Fruit fly (Drosophila melanogaster) whole organism, embryonic: ENCODE data around the gene Inx7.
A peak's percentile ranks its signal among the peaks of the same experiment; 100 is the strongest.

Experiments used
- ATbp ChIP-seq: fragments of 200-800 bp; sonication (Bioruptor generic); optimal IDR thresholded peaks from 2 replicates; lab custom pipeline; 2017; ENCODE audit warnings: missing biosample characterization, mild to moderate bottlenecking, missing genetic modification characterization, missing genetic modification reagents
- CG10366 ChIP-seq: fragments of 200-800 bp; sonication (Bioruptor generic); IDR thresholded peaks from 2 replicates; pipeline ENCODE4 v1.3.6; 2022; ENCODE audit warnings: missing biosample characterization, missing genetic modification characterization
- CG12219 ChIP-seq: fragments of 200-800 bp; sonication (Bioruptor generic); optimal IDR thresholded peaks from 3 replicates; lab custom pipeline; 2018; ENCODE audit warnings: missing biosample characterization, mild to moderate bottlenecking, missing genetic modification characterization
- CG12236 ChIP-seq: fragments of 200-800 bp; sonication (Bioruptor generic); optimal IDR thresholded peaks from 2 replicates; lab custom pipeline; 2016; ENCODE audit warnings: missing biosample characterization, missing genetic modification characterization
- CG12769 ChIP-seq: fragments of 200-800 bp; sonication (Bioruptor generic); optimal IDR thresholded peaks from 2 replicates; lab custom pipeline; 2019; ENCODE audit warnings: missing biosample characterization, mild to moderate bottlenecking, missing genetic modification characterization, moderate library complexity
- CG12942 ChIP-seq: fragments of 200-800 bp; sonication (Bioruptor generic); optimal IDR thresholded peaks from 3 replicates; lab custom pipeline; 2016; ENCODE audit warnings: missing biosample characterization, missing genetic modification characterization
- CG13287 ChIP-seq: fragments of 200-800 bp; sonication (Bioruptor generic); IDR thresholded peaks from 2 replicates; pipeline ENCODE4 v1.3.6; 2022; ENCODE audit warnings: missing biosample characterization, missing genetic modification characterization; ENCODE audit not compliant: partially characterized antibody
- CG15073 ChIP-seq: fragments of 200-800 bp; sonication (Bioruptor generic); optimal IDR thresholded peaks from 2 replicates; lab custom pipeline; 2016; ENCODE audit warnings: missing biosample characterization, missing genetic modification characterization
- CG17612 ChIP-seq: fragments of 200-800 bp; sonication (Bioruptor generic); IDR thresholded peaks from 2 replicates; pipeline ENCODE4 v1.3.6; 2022; ENCODE audit warnings: missing biosample characterization, missing genetic modification characterization
- CG17912 ChIP-seq: fragments of 200-800 bp; sonication (Bioruptor generic); optimal IDR thresholded peaks from 2 replicates; lab custom pipeline; 2018; ENCODE audit warnings: missing biosample characterization, mild to moderate bottlenecking, missing genetic modification characterization
- CG18599 ChIP-seq: fragments of 200-800 bp; sonication (Bioruptor generic); optimal IDR thresholded peaks from 3 replicates; lab custom pipeline; 2017; ENCODE audit warnings: missing biosample characterization, missing genetic modification characterization, mild to moderate bottlenecking, moderate library complexity, missing genetic modification reagents
- CG2199 ChIP-seq: fragments of 200-800 bp; sonication (Bioruptor generic); IDR thresholded peaks from 3 replicates; pipeline ENCODE4 v1.3.6; 2022; ENCODE audit warnings: missing biosample characterization, missing genetic modification characterization
- CG2678 ChIP-seq: fragments of 200-800 bp; sonication (Bioruptor generic); optimal IDR thresholded peaks from 3 replicates; lab custom pipeline; 2019; ENCODE audit warnings: missing biosample characterization, mild to moderate bottlenecking, missing genetic modification characterization, moderate library complexity
- CG30403 ChIP-seq: fragments of 200-800 bp; sonication (Bioruptor generic); optimal IDR thresholded peaks from 3 replicates; lab custom pipeline; 2016; ENCODE audit warnings: missing biosample characterization, missing genetic modification characterization
- CG32767 ChIP-seq: fragments of 200-800 bp; sonication (Bioruptor generic); IDR thresholded peaks from 2 replicates; pipeline ENCODE4 v1.3.6; 2022; ENCODE audit warnings: missing biosample characterization, missing genetic modification characterization
- CG34376 ChIP-seq: fragments of 200-800 bp; sonication (Bioruptor generic); optimal IDR thresholded peaks from 2 replicates; lab custom pipeline; 2018; ENCODE audit warnings: missing biosample characterization, mild to moderate bottlenecking, missing genetic modification characterization
- CG4707 ChIP-seq: fragments of 200-800 bp; sonication (Bioruptor generic); optimal IDR thresholded peaks from 2 replicates; lab custom pipeline; 2018; ENCODE audit warnings: missing biosample characterization, mild to moderate bottlenecking, missing genetic modification characterization, moderate library complexity
- CG4820 ChIP-seq: fragments of 200-800 bp; sonication (Bioruptor generic); optimal IDR thresholded peaks from 3 replicates; lab custom pipeline; 2016; ENCODE audit warnings: missing biosample characterization, missing genetic modification characterization
- CG7271 ChIP-seq: fragments of 200-800 bp; sonication (Bioruptor generic); optimal IDR thresholded peaks from 2 replicates; lab custom pipeline; 2018; ENCODE audit warnings: missing biosample characterization, mild to moderate bottlenecking, missing genetic modification characterization, moderate library complexity
- CG8089 ChIP-seq: fragments of 200-800 bp; sonication (Bioruptor generic); optimal IDR thresholded peaks from 3 replicates; lab custom pipeline; 2016; ENCODE audit warnings: missing biosample characterization, missing genetic modification characterization
- CkIIα-i1 ChIP-seq: fragments of 200-800 bp; sonication (Bioruptor generic); IDR thresholded peaks from 2 replicates; pipeline ENCODE4 v1.3.6; 2022; ENCODE audit warnings: missing biosample characterization, missing genetic modification characterization
- D ChIP-seq, 2 experiments: fragments of 200-800 bp in 1 of 2; fragments of >200 bp in 1 of 2; sonication (Bioruptor generic) in 1 of 2; optimal IDR thresholded peaks; 2 replicates in 1 of 2; 3 replicates in 1 of 2; lab custom pipeline; 2017; ENCODE audit warnings: mild to moderate bottlenecking in 1 of 2, missing biosample characterization in 1 of 2, missing genetic modification characterization in 1 of 2, missing genetic modification reagents in 1 of 2
- E2f1 ChIP-seq: fragments of 200-800 bp; sonication (Bioruptor generic); IDR thresholded peaks from 2 replicates; pipeline ENCODE4 v1.3.6; 2022; ENCODE audit warnings: missing biosample characterization, missing genetic modification characterization
- Ets97D ChIP-seq: fragments of 200-800 bp; sonication (Bioruptor generic); optimal IDR thresholded peaks from 3 replicates; lab custom pipeline; 2016; ENCODE audit warnings: missing biosample characterization, missing genetic modification characterization
- Hr39 ChIP-seq: fragments of >200 bp; optimal IDR thresholded peaks from 2 replicates; lab custom pipeline; 2017
- Lhr ChIP-seq: fragments of 200-800 bp; sonication (Bioruptor generic); optimal IDR thresholded peaks from 3 replicates; lab custom pipeline; 2017; ENCODE audit warnings: mild to moderate bottlenecking, missing biosample characterization, missing genetic modification reagents, missing genetic modification characterization
- MTF-1 ChIP-seq: fragments of 200-800 bp; sonication (Bioruptor generic); optimal IDR thresholded peaks from 2 replicates; lab custom pipeline; 2018; ENCODE audit warnings: missing biosample characterization, mild to moderate bottlenecking, missing genetic modification characterization, borderline replicate concordance
- Mad ChIP-seq: fragments of 200-800 bp; sonication (Bioruptor generic); optimal IDR thresholded peaks from 2 replicates; lab custom pipeline; 2016; ENCODE audit warnings: missing biosample characterization, missing genetic modification characterization
- Mes4 ChIP-seq: fragments of 200-800 bp; sonication (Bioruptor generic); optimal IDR thresholded peaks from 2 replicates; lab custom pipeline; 2016; ENCODE audit warnings: missing biosample characterization, missing genetic modification characterization
- Tbp ChIP-seq: fragments of >200 bp; optimal IDR thresholded peaks from 2 replicates; lab custom pipeline; 2018; ENCODE audit warnings: missing biosample characterization, missing genetic modification characterization
- Trl ChIP-seq, 3 experiments: fragments of >200 bp in 2 of 3; fragments of 200-800 bp in 1 of 3; sonication (Bioruptor generic) in 1 of 3; optimal IDR thresholded peaks; 2 replicates in 1 of 3; 3 replicates in 2 of 3; lab custom pipeline; 2016 to 2017; ENCODE audit warnings: missing biosample characterization in 1 of 3, missing genetic modification characterization in 1 of 3
- Usf ChIP-seq: fragments of 200-800 bp; sonication (Bioruptor generic); optimal IDR thresholded peaks from 2 replicates; lab custom pipeline; 2017; ENCODE audit warnings: missing genotype, missing biosample characterization, missing genetic modification characterization
- Xrp1 ChIP-seq: fragments of 200-800 bp; sonication (Bioruptor generic); IDR thresholded peaks from 2 replicates; pipeline ENCODE4 v1.3.6; 2022; ENCODE audit warnings: missing biosample characterization, missing genetic modification characterization
- bigmax ChIP-seq: fragments of 200-800 bp; sonication (Bioruptor generic); optimal IDR thresholded peaks from 2 replicates; lab custom pipeline; 2018; ENCODE audit warnings: missing biosample characterization, mild to moderate bottlenecking, missing genetic modification characterization
- croc ChIP-seq: fragments of 200-800 bp; sonication (Bioruptor generic); conservative IDR thresholded peaks from 3 replicates; pipeline ENCODE4 v1.3.6; 2022; ENCODE audit warnings: missing biosample characterization, missing genetic modification characterization
- crp ChIP-seq, 2 experiments: fragments of 200-800 bp; sonication (Bioruptor generic); optimal IDR thresholded peaks; 2 replicates in 1 of 2; 3 replicates in 1 of 2; lab custom pipeline; 2017; ENCODE audit warnings: missing biosample characterization in 2 of 2, missing genetic modification characterization in 2 of 2, mild to moderate bottlenecking in 1 of 2, moderate library complexity in 1 of 2
- fd102C ChIP-seq: fragments of 200-800 bp; sonication (Bioruptor generic); optimal IDR thresholded peaks from 2 replicates; lab custom pipeline; 2018; ENCODE audit warnings: missing biosample characterization, mild to moderate bottlenecking, missing genetic modification characterization, moderate library complexity
- gt ChIP-seq: fragments of 200-800 bp; sonication (Bioruptor generic); IDR thresholded peaks from 2 replicates; pipeline ENCODE4 v1.3.6; 2022; ENCODE audit warnings: missing biosample characterization, missing genetic modification characterization
- hb ChIP-seq: fragments of 200-800 bp; sonication (Bioruptor generic); IDR thresholded peaks from 3 replicates; pipeline ENCODE4 v1.3.6; 2022; ENCODE audit warnings: missing biosample characterization, missing genetic modification characterization; ENCODE audit not compliant: partially characterized antibody
- ro ChIP-seq: fragments of 200-800 bp; sonication (Bioruptor generic); IDR thresholded peaks from 2 replicates; pipeline ENCODE4 v1.3.6; 2022; ENCODE audit warnings: missing biosample characterization, missing genetic modification characterization
- scrt ChIP-seq: fragments of 200-800 bp; sonication (Bioruptor generic); optimal IDR thresholded peaks from 2 replicates; lab custom pipeline; 2018; ENCODE audit warnings: missing biosample characterization, mild to moderate bottlenecking, missing genetic modification characterization, moderate library complexity
- ssp ChIP-seq: fragments of 200-800 bp; sonication (Bioruptor generic); IDR thresholded peaks from 2 replicates; pipeline ENCODE4 v1.3.6; 2022; ENCODE audit warnings: missing biosample characterization, missing genetic modification characterization
- stc ChIP-seq: fragments of 200-800 bp; sonication (Bioruptor generic); IDR thresholded peaks from 2 replicates; pipeline ENCODE4 v1.3.6; 2022; ENCODE audit warnings: missing biosample characterization, missing genetic modification characterization
- tio ChIP-seq: fragments of 200-800 bp; sonication (Bioruptor generic); optimal IDR thresholded peaks from 2 replicates; lab custom pipeline; 2017; ENCODE audit warnings: missing biosample characterization, missing genetic modification characterization, inconsistent platforms
- trh ChIP-seq: fragments of 200-800 bp; sonication (Bioruptor generic); optimal IDR thresholded peaks from 2 replicates; lab custom pipeline; 2016; ENCODE audit warnings: missing biosample characterization, missing genetic modification characterization
- tup ChIP-seq: fragments of 200-800 bp; sonication (Bioruptor generic); optimal IDR thresholded peaks from 2 replicates; lab custom pipeline; 2016; ENCODE audit warnings: missing biosample characterization, mild to moderate bottlenecking, missing genetic modification characterization, moderate library complexity
- zen ChIP-seq: fragments of 200-800 bp; sonication (Bioruptor generic); optimal IDR thresholded peaks from 3 replicates; lab custom pipeline; 2018; ENCODE audit warnings: missing biosample characterization, mild to moderate bottlenecking, missing genetic modification characterization, moderate library complexity

Gene Inx7

DNA sequence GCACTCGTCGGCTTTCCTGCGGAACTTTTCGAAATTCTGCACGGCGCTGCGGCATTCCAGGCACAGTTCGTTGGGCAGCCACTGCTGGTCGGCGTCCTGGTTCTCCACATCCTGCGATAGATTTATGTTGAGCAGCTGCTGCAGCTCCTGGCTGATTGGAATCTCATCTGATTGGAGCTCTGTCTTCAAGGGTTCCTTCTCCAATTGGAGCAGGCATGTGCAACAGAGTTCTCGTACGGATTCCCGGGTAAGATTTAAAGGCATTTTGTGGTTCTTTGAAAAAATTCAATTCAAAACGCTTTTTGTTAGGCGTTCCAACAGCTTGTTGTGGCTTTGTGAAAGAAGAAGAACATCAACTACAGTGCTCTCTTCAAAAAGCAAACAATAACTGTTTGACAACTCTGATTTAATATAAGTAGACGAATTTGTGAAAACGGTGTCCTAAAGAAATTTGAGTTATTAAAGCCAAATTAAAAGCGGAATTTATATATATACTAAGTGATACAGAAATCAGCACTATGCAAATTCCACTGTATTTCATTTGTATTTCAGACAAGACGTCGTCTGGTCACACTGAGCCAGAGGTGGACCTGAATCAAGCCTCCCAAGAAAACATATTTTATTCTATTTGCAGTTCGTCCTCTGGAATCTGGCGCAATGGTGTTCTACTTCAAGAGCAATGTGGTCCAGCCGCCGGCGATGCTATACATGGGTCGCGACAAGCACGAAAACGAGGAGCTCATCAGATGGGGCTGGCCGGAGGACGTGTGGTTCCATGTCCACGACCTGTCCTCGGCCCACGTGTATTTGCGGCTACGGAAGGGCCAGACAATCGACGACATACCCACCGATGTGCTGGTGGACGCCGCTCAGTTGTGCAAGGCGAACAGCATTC is 20.2 kb upstream of the Inx7 start, which contains the start of the genes CG3032 and CG4593 (continued):
- TF ChIP-seq CG15073 (no peak), stc (GFP tag; lab: Robert Waterston, UW) (peak; percentile 84), CkIIα-i1 (GFP tag; lab: Robert Waterston, UW) (no peak), crp (GFP tag; optimal IDR thresholded peaks at IDR 0.05; lab: Kevin White, UChicago) (peak in 1 of 2 experiments; percentile 60), E2f1 (peak; percentile 90), Mad (peak; percentile 66), trh (GFP tag; lab: Kevin White, UChicago) (peak; percentile 1), CG18599 (GFP tag; lab: Kevin White, UChicago) (peak; percentile 86), CG2199 (GFP tag; lab: Robert Waterston, UW) (no peak), D (optimal IDR thresholded peaks at IDR 0.05; lab: Kevin White, UChicago) (no peak), D (GFP tag; optimal IDR thresholded peaks at IDR 0.05; lab: Kevin White, UChicago) (peak; percentile 24), hb (no peak), Ets97D (peak; percentile 54), CG12236 (GFP tag; lab: Kevin White, UChicago) (peak; percentile 4), Hr39 (lab: Kevin White, UChicago) (no peak), CG2678 (tag; lab: Kevin White, UChicago) (peak; percentile 86), ssp (peak; percentile 76), CG17612 (peak; percentile 28; the same call in 1 of the 2 replicates), CG12219 (GFP tag; lab: Kevin White, UChicago) (peak; percentile 48), Tbp (no peak), Trl (optimal IDR thresholded peaks at IDR 0.05; lab: Kevin White, UChicago) (no peak), Trl (GFP tag; optimal IDR thresholded peaks at IDR 0.05; lab: Kevin White, UChicago) (peak; percentile 80), Usf (peak; percentile 25), scrt (GFP tag; lab: Kevin White, UChicago) (peak; percentile 68), Xrp1 (GFP tag; lab: Robert Waterston, UW) (peak; percentile 87), zen (tag; lab: Kevin White, UChicago) (peak; percentile 69), CG7271 (no peak), CG32767 (peak; percentile 87), ATbp (GFP tag; lab: Kevin White, UChicago) (peak; percentile 63), MTF-1 (GFP tag; lab: Kevin White, UChicago) (no peak), CG8089 (GFP tag; lab: Kevin White, UChicago) (peak; percentile 14), Lhr (peak; percentile 35), croc (GFP tag; lab: Robert Waterston, UW) (peak; percentile 61), gt (GFP tag; lab: Robert Waterston, UW) (0 out of 2 replicates have a peak, but pooled peaks have one; percentile 32), CG13287 (GFP tag; lab: Robert Waterston, UW) (peak; percentile 23; the same call in 1 of the 2 replicates), CG4707 (GFP tag; lab: Kevin White, UChicago) (no peak), CG12942 (peak; percentile 70), bigmax (no peak), CG17912 (no peak), CG30403 (GFP tag; lab: Kevin White, UChicago) (peak; percentile 87), Mes4 (GFP tag; lab: Kevin White, UChicago) (peak; percentile 25), CG12769 (tag; lab: Kevin White, UChicago) (peak; percentile 87), tio (GFP tag; lab: Kevin White, UChicago) (peak; percentile 60), CG4820 (peak; percentile 57), CG34376 (GFP tag; lab: Kevin White, UChicago) (peak; percentile 29), CG10366 (peak; percentile 92), tup (GFP tag; lab: Kevin White, UChicago) (peak; percentile 48), fd102C (GFP tag; lab: Kevin White, UChicago) (no peak), ro (GFP tag; lab: Robert Waterston, UW) (peak; percentile 53; the same call in 1 of the 2 replicates)
